Fruit fly (Drosophila melanogaster) whole organism, embryonic: Measurements from ENCODE around the gene Atg2.

ENCODE experiments used
- Atf3 ChIP-seq: fragments of 200-800 bp; sonication (Bioruptor generic); optimal IDR thresholded peaks from 3 replicates; lab custom pipeline; 2016; ENCODE audit warnings: missing biosample characterization, missing genetic modification characterization
- CG10147 ChIP-seq: fragments of 200-800 bp; sonication (Bioruptor generic); optimal IDR thresholded peaks from 2 replicates; lab custom pipeline; 2019; ENCODE audit warnings: missing biosample characterization, mild to moderate bottlenecking, missing genetic modification characterization, moderate library complexity
- CG10267 ChIP-seq: fragments of 200-800 bp; sonication (Bioruptor generic); optimal IDR thresholded peaks from 2 replicates; lab custom pipeline; 2018; ENCODE audit warnings: missing biosample characterization, mild to moderate bottlenecking, missing genetic modification characterization, moderate library complexity
- CG10274 ChIP-seq: fragments of 200-800 bp; sonication (Bioruptor generic); optimal IDR thresholded peaks from 3 replicates; lab custom pipeline; 2017; ENCODE audit warnings: missing biosample characterization, mild to moderate bottlenecking, missing genetic modification characterization
- CG11560 ChIP-seq: fragments of 200-800 bp; sonication (Bioruptor generic); IDR thresholded peaks from 3 replicates; pipeline ENCODE4 v1.3.6; 2022; ENCODE audit warnings: missing biosample characterization, missing genetic modification characterization
- CG12219 ChIP-seq: fragments of 200-800 bp; sonication (Bioruptor generic); optimal IDR thresholded peaks from 3 replicates; lab custom pipeline; 2018; ENCODE audit warnings: missing biosample characterization, mild to moderate bottlenecking, missing genetic modification characterization
- CG12659 ChIP-seq: fragments of 200-800 bp; sonication (Bioruptor generic); optimal IDR thresholded peaks from 3 replicates; lab custom pipeline; 2017; ENCODE audit warnings: mild to moderate bottlenecking, missing biosample characterization, missing genetic modification reagents, missing genetic modification characterization
- CG13296 ChIP-seq: fragments of 200-800 bp; sonication (Bioruptor generic); optimal IDR thresholded peaks from 3 replicates; lab custom pipeline; 2018; ENCODE audit warnings: missing biosample characterization, mild to moderate bottlenecking, missing genetic modification characterization
- CG1647 ChIP-seq: fragments of 200-800 bp; sonication (Bioruptor generic); optimal IDR thresholded peaks from 3 replicates; lab custom pipeline; 2016; ENCODE audit warnings: missing biosample characterization, missing genetic modification characterization
- CG16813 ChIP-seq: fragments of 200-800 bp; sonication (Bioruptor generic); IDR thresholded peaks from 3 replicates; pipeline ENCODE4 v1.3.6; 2022; ENCODE audit warnings: missing biosample characterization, missing genetic modification characterization; ENCODE audit not compliant: partially characterized antibody
- CG17612 ChIP-seq: fragments of 200-800 bp; sonication (Bioruptor generic); IDR thresholded peaks from 2 replicates; pipeline ENCODE4 v1.3.6; 2022; ENCODE audit warnings: missing biosample characterization, missing genetic modification characterization
- CG17829 ChIP-seq: fragments of 200-800 bp; optimal IDR thresholded peaks from 2 replicates; lab custom pipeline; 2019; ENCODE audit warnings: missing biosample characterization, mild to moderate bottlenecking, missing genetic modification characterization, moderate library complexity
- CG1792 ChIP-seq: fragments of 200-800 bp; sonication (Bioruptor generic); optimal IDR thresholded peaks from 2 replicates; lab custom pipeline; 2016; ENCODE audit warnings: missing biosample characterization, missing genetic modification characterization
- CG18262 ChIP-seq: fragments of 200-800 bp; optimal IDR thresholded peaks from 3 replicates; lab custom pipeline; 2019; ENCODE audit warnings: missing biosample characterization, mild to moderate bottlenecking, missing genetic modification characterization, moderate library complexity
- CG18599 ChIP-seq: fragments of 200-800 bp; sonication (Bioruptor generic); optimal IDR thresholded peaks from 3 replicates; lab custom pipeline; 2017; ENCODE audit warnings: missing biosample characterization, missing genetic modification characterization, mild to moderate bottlenecking, moderate library complexity, missing genetic modification reagents
- CG4730 ChIP-seq: fragments of 200-800 bp; sonication (Bioruptor generic); IDR thresholded peaks from 2 replicates; pipeline ENCODE4 v1.3.6; 2022; ENCODE audit warnings: missing biosample characterization, missing genetic modification characterization
- CG5180 ChIP-seq: fragments of 200-800 bp; sonication (Bioruptor generic); optimal IDR thresholded peaks from 3 replicates; lab custom pipeline; 2017; ENCODE audit warnings: missing biosample characterization, missing genetic modification characterization, mild to moderate bottlenecking, moderate library complexity, missing genetic modification reagents
- CG7745 ChIP-seq: fragments of 200-800 bp; sonication (Bioruptor generic); optimal IDR thresholded peaks from 2 replicates; lab custom pipeline; 2018; ENCODE audit warnings: missing biosample characterization, mild to moderate bottlenecking, missing genetic modification characterization, moderate library complexity
- CG8359 ChIP-seq: fragments of 200-800 bp; sonication (Bioruptor generic); optimal IDR thresholded peaks from 2 replicates; lab custom pipeline; 2017; ENCODE audit warnings: missing biosample characterization, mild to moderate bottlenecking, missing genetic modification characterization, borderline replicate concordance
- CG8944 ChIP-seq: fragments of 200-800 bp; sonication (Bioruptor generic); optimal IDR thresholded peaks from 3 replicates; lab custom pipeline; 2016; ENCODE audit warnings: missing biosample characterization, missing genetic modification characterization
- CrebB ChIP-seq: fragments of 200-800 bp; sonication (Bioruptor generic); optimal IDR thresholded peaks from 3 replicates; lab custom pipeline; 2018; ENCODE audit warnings: missing biosample characterization, mild to moderate bottlenecking, missing genetic modification characterization
- D ChIP-seq, 2 experiments: fragments of 200-800 bp in 1 of 2; fragments of >200 bp in 1 of 2; sonication (Bioruptor generic) in 1 of 2; optimal IDR thresholded peaks; 2 replicates in 1 of 2; 3 replicates in 1 of 2; lab custom pipeline; 2017; ENCODE audit warnings: mild to moderate bottlenecking in 1 of 2, missing biosample characterization in 1 of 2, missing genetic modification characterization in 1 of 2, missing genetic modification reagents in 1 of 2
- Dbx ChIP-seq: fragments of 200-800 bp; sonication (Bioruptor generic); IDR thresholded peaks from 3 replicates; pipeline ENCODE4 v1.3.6; 2022; ENCODE audit warnings: missing biosample characterization, missing genetic modification characterization
- Doc3 ChIP-seq: fragments of 200-800 bp; sonication (Bioruptor generic); IDR thresholded peaks from 3 replicates; pipeline ENCODE4 v1.3.6; 2022; ENCODE audit warnings: missing biosample characterization, missing genetic modification characterization; ENCODE audit not compliant: partially characterized antibody
- Fer1 ChIP-seq: fragments of 200-800 bp; sonication (Bioruptor generic); optimal IDR thresholded peaks from 2 replicates; lab custom pipeline; 2017; ENCODE audit warnings: missing biosample characterization, mild to moderate bottlenecking, missing genetic modification characterization
- GATAe ChIP-seq: fragments of 200-800 bp; sonication (Bioruptor generic); conservative IDR thresholded peaks from 2 replicates; pipeline ENCODE4 v1.3.6; 2022; ENCODE audit warnings: missing biosample characterization, missing genetic modification characterization
- HLH54F ChIP-seq: fragments of 200-800 bp; sonication (Bioruptor generic); optimal IDR thresholded peaks from 3 replicates; lab custom pipeline; 2016; ENCODE audit warnings: missing biosample characterization, missing genetic modification characterization
- MTF-1 ChIP-seq: fragments of 200-800 bp; sonication (Bioruptor generic); optimal IDR thresholded peaks from 2 replicates; lab custom pipeline; 2018; ENCODE audit warnings: missing biosample characterization, mild to moderate bottlenecking, missing genetic modification characterization, borderline replicate concordance
- Poxn ChIP-seq: fragments of 200-800 bp; sonication (Bioruptor generic); IDR thresholded peaks from 2 replicates; pipeline ENCODE4 v1.3.6; 2022; ENCODE audit warnings: missing biosample characterization, missing genetic modification characterization
- Sin3A ChIP-seq: fragments of >200 bp; optimal IDR thresholded peaks from 2 replicates; lab custom pipeline; 2018
- Xrp1 ChIP-seq: fragments of 200-800 bp; sonication (Bioruptor generic); IDR thresholded peaks from 2 replicates; pipeline ENCODE4 v1.3.6; 2022; ENCODE audit warnings: missing biosample characterization, missing genetic modification characterization
- ab ChIP-seq: fragments of 200-800 bp; sonication (Bioruptor generic); optimal IDR thresholded peaks from 2 replicates; lab custom pipeline; 2016; ENCODE audit warnings: missing biosample characterization, missing genetic modification characterization
- ap ChIP-seq: fragments of 200-800 bp; sonication (Bioruptor generic); IDR thresholded peaks from 2 replicates; pipeline ENCODE4 v1.3.6; 2022; ENCODE audit warnings: missing biosample characterization, missing genetic modification characterization
- ara ChIP-seq: fragments of 200-800 bp; sonication (Bioruptor generic); IDR thresholded peaks from 2 replicates; pipeline ENCODE4 v1.3.6; 2022; ENCODE audit warnings: missing biosample characterization, missing genetic modification characterization
- cas ChIP-seq: fragments of 200-800 bp; sonication (Bioruptor generic); IDR thresholded peaks from 2 replicates; pipeline ENCODE4 v1.3.6; 2022; ENCODE audit warnings: missing biosample characterization, missing genetic modification characterization
- disco-r ChIP-seq: fragments of 200-800 bp; sonication (Bioruptor generic); optimal IDR thresholded peaks from 2 replicates; lab custom pipeline; 2016; ENCODE audit warnings: missing biosample characterization, missing genetic modification characterization
- dmrt99B ChIP-seq: fragments of 200-800 bp; sonication (Bioruptor generic); optimal IDR thresholded peaks from 2 replicates; lab custom pipeline; 2018; ENCODE audit warnings: missing biosample characterization, mild to moderate bottlenecking, missing genetic modification characterization, moderate library complexity
- exex ChIP-seq: fragments of 200-800 bp; sonication (Bioruptor generic); optimal IDR thresholded peaks from 4 replicates; lab custom pipeline; 2018; ENCODE audit warnings: missing biosample characterization, mild to moderate bottlenecking, missing genetic modification characterization, moderate library complexity
- fru ChIP-seq: fragments of >200 bp; optimal IDR thresholded peaks from 2 replicates; lab custom pipeline; 2017
- ind ChIP-seq: fragments of 200-800 bp; sonication (Bioruptor generic); optimal IDR thresholded peaks from 3 replicates; lab custom pipeline; 2016; ENCODE audit warnings: missing biosample characterization, missing genetic modification characterization
- jigr1 ChIP-seq: fragments of 200-800 bp; sonication (Bioruptor generic); IDR thresholded peaks from 3 replicates; pipeline ENCODE4 v1.3.6; 2022; ENCODE audit warnings: missing biosample characterization, missing genetic modification characterization
- lov ChIP-seq, 2 experiments: fragments of 200-800 bp in 1 of 2; fragments of >200 bp in 1 of 2; sonication (Bioruptor generic) in 1 of 2; IDR thresholded peaks in 1 of 2; optimal IDR thresholded peaks in 1 of 2; 2 replicates in 1 of 2; 3 replicates in 1 of 2; pipeline versions ENCODE4 v1.3.6 to Lab custom; 2017 to 2022; ENCODE audit warnings: missing biosample characterization in 1 of 2, missing genetic modification characterization in 1 of 2
- oc ChIP-seq: fragments of 200-800 bp; sonication (Bioruptor generic); optimal IDR thresholded peaks from 2 replicates; lab custom pipeline; 2018; ENCODE audit warnings: missing biosample characterization, mild to moderate bottlenecking, missing genetic modification characterization, moderate library complexity
- phol ChIP-seq: fragments of 200-800 bp; sonication (Bioruptor generic); optimal IDR thresholded peaks from 3 replicates; lab custom pipeline; 2018; ENCODE audit warnings: missing biosample characterization, mild to moderate bottlenecking, missing genetic modification characterization, moderate library complexity
- sna ChIP-seq: fragments of 200-800 bp; sonication (Bioruptor generic); IDR thresholded peaks from 2 replicates; pipeline ENCODE4 v1.3.6; 2022; ENCODE audit warnings: missing biosample characterization, missing genetic modification characterization; ENCODE audit not compliant: partially characterized antibody
- trh ChIP-seq: fragments of 200-800 bp; sonication (Bioruptor generic); optimal IDR thresholded peaks from 2 replicates; lab custom pipeline; 2016; ENCODE audit warnings: missing biosample characterization, missing genetic modification characterization
- unc-4 ChIP-seq: fragments of 200-800 bp; sonication (Bioruptor generic); IDR thresholded peaks from 2 replicates; pipeline ENCODE4 v1.3.6; 2022; ENCODE audit warnings: missing biosample characterization, missing genetic modification characterization; ENCODE audit not compliant: partially characterized antibody
- vfl ChIP-seq: fragments of 200-800 bp; sonication (Bioruptor generic); optimal IDR thresholded peaks from 2 replicates; lab custom pipeline; 2016; ENCODE audit warnings: missing biosample characterization, missing genetic modification characterization
- vnd ChIP-seq: fragments of 200-800 bp; sonication (Bioruptor generic); IDR thresholded peaks from 3 replicates; pipeline ENCODE4 v1.3.6; 2022; ENCODE audit warnings: missing biosample characterization, missing genetic modification characterization; ENCODE audit not compliant: partially characterized antibody

The Atg2 gene

dm6 chr3L:2805956-2806527 is 31.9 kb downstream of the Atg2 start (continued):
- no peak for TF ChIP-seq lov (optimal IDR thresholded peaks at IDR 0.05; lab: Kevin White, UChicago)
- TF ChIP-seq lov (GFP tag; IDR thresholded peaks at IDR 0.05; lab: Robert Waterston, UW) = peak; percentile 90
- TF ChIP-seq CG12219 = no peak
- TF ChIP-seq dmrt99B (tag; lab: Kevin White, UChicago) = peak; percentile 83
- TF ChIP-seq Fer1 (GFP tag; lab: Kevin White, UChicago) = no peak
- TF ChIP-seq CG8944 (GFP tag; lab: Kevin White, UChicago) = no peak
- TF ChIP-seq Sin3A (lab: Kevin White, UChicago) = no peak
- peak; percentile 17 for TF ChIP-seq CG10274 (GFP tag; lab: Kevin White, UChicago)
- peak; percentile 61 for TF ChIP-seq MTF-1
- peak; percentile 36; the same call in 1 of the 2 replicates for TF ChIP-seq GATAe (GFP tag; lab: Robert Waterston, UW)
- no peak for TF ChIP-seq CrebB (tag; lab: Kevin White, UChicago)
- no peak for TF ChIP-seq Atf3 (GFP tag; lab: Kevin White, UChicago)
- TF ChIP-seq ara (GFP tag; lab: Robert Waterston, UW) = peak; percentile 93
- peak; percentile 33 for TF ChIP-seq CG13296 (GFP tag; lab: Kevin White, UChicago)
- TF ChIP-seq jigr1 = peak; percentile 68; the same call in 2 of the 3 replicates
- TF ChIP-seq Doc3 (GFP tag; lab: Robert Waterston, UW) = no peak
- peak; percentile 67 for TF ChIP-seq phol
- TF ChIP-seq vnd = no peak
- TF ChIP-seq Poxn (GFP tag; lab: Robert Waterston, UW) = no peak
- no peak for TF ChIP-seq HLH54F (GFP tag; lab: Kevin White, UChicago)
- TF ChIP-seq CG10267 (tag; lab: Kevin White, UChicago) = peak; percentile 51
- TF ChIP-seq exex (tag; lab: Kevin White, UChicago) = no peak
- peak; percentile 85 for TF ChIP-seq CG4730 (GFP tag; lab: Robert Waterston, UW)
- TF ChIP-seq oc = peak; percentile 33
- TF ChIP-seq cas = 0 out of 2 replicates have a peak, but pooled peaks have one; percentile 59
- peak; percentile 92 for TF ChIP-seq Xrp1 (GFP tag; lab: Robert Waterston, UW)
- TF ChIP-seq disco-r (GFP tag; lab: Kevin White, UChicago) = no peak
- TF ChIP-seq CG10147 (GFP tag; lab: Kevin White, UChicago) = peak; percentile 42
- no peak for TF ChIP-seq ab (GFP tag; lab: Kevin White, UChicago)
- no peak for TF ChIP-seq CG16813 (GFP tag; lab: Robert Waterston, UW)
- TF ChIP-seq ap (GFP tag; lab: Robert Waterston, UW) = peak; percentile 30; the same call in 1 of the 2 replicates
- TF ChIP-seq CG18599 (GFP tag; lab: Kevin White, UChicago) = peak; percentile 73
- no peak for TF ChIP-seq trh (GFP tag; lab: Kevin White, UChicago)
- no peak for TF ChIP-seq CG1792 (GFP tag; lab: Kevin White, UChicago)
- no peak for TF ChIP-seq fru
- TF ChIP-seq D (optimal IDR thresholded peaks at IDR 0.05; lab: Kevin White, UChicago) = no peak
- TF ChIP-seq D (GFP tag; optimal IDR thresholded peaks at IDR 0.05; lab: Kevin White, UChicago) = peak; percentile 58
- no peak for TF ChIP-seq CG5180 (GFP tag; lab: Kevin White, UChicago)
- TF ChIP-seq CG17612 = peak; percentile 76
- TF ChIP-seq sna (GFP tag; lab: Robert Waterston, UW) = no peak
- TF ChIP-seq CG11560 (tag; lab: Robert Waterston, UW) = no peak
- no peak for TF ChIP-seq unc-4 (GFP tag; lab: Robert Waterston, UW)
- TF ChIP-seq Dbx (GFP tag; lab: Robert Waterston, UW) = peak; percentile 90
- TF ChIP-seq ind (GFP tag; lab: Kevin White, UChicago) = peak; percentile 78
- TF ChIP-seq CG12659 (GFP tag; lab: Kevin White, UChicago) = peak; percentile 10
- TF ChIP-seq CG8359 (GFP tag; lab: Kevin White, UChicago) = peak; percentile 25
- peak; percentile 28 for TF ChIP-seq CG1647 (GFP tag; lab: Kevin White, UChicago)
- TF ChIP-seq CG7745 = no peak
- TF ChIP-seq CG17829 (tag; lab: Kevin White, UChicago) = peak; percentile 85
- peak; percentile 20 for TF ChIP-seq vfl (GFP tag; lab: Kevin White, UChicago)
- peak; percentile 85 for TF ChIP-seq CG18262 (tag; lab: Kevin White, UChicago)
